Worm (Caenorhabditis elegans) whole organism, late embryonic: ENCODE results near the gene ZK402.2.

Source experiments
- ceh-30 ChIP-seq: fragments of 150-350 bp; optimal IDR thresholded peaks from 2 replicates; lab custom pipeline; 2014; ENCODE audit warnings: missing biosample characterization, missing genetic modification characterization
- nhr-232 ChIP-seq: sonication (generic microtip); optimal IDR thresholded peaks from 2 replicates; lab custom pipeline; 2016; ENCODE audit warnings: missing genetic modification characterization, missing compliant biosample characterization

ce11 chrX:1443556-1444243 is 40.2 kb downstream of the ZK402.2 start:
- no peak for TF ChIP-seq nhr-232 (tag; lab: Kevin White, UChicago)
- TF ChIP-seq ceh-30: no peak
